Worm (Caenorhabditis elegans) whole organism, late embryonic: ENCODE data around the gene ZK105.3.
A peak's percentile ranks its signal among the peaks of the same experiment; 100 is the strongest.

Experiments used
- ceh-45 ChIP-seq: fragments of 200-800 bp; sonication (Bioruptor generic); IDR thresholded peaks from 2 replicates; pipeline ENCODE4 v1.3.6; 2022; ENCODE audit warnings: missing genetic modification reagents, missing genetic modification characterization, missing compliant biosample characterization
- dmd-4 ChIP-seq: sonication (generic microtip); optimal IDR thresholded peaks from 2 replicates; lab custom pipeline; 2016; ENCODE audit warnings: borderline replicate concordance, missing genetic modification characterization, missing compliant biosample characterization
- elt-4 ChIP-seq: sonication (generic microtip); optimal IDR thresholded peaks from 2 replicates; lab custom pipeline; 2016; ENCODE audit warnings: missing genetic modification characterization, missing compliant biosample characterization
- fax-1 ChIP-seq: sonication (generic microtip); optimal IDR thresholded peaks from 2 replicates; lab custom pipeline; 2016; ENCODE audit warnings: missing genotype, missing genetic modification characterization, missing compliant biosample characterization
- fkh-6 ChIP-seq: sonication (generic microtip); optimal IDR thresholded peaks from 2 replicates; lab custom pipeline; 2016; ENCODE audit warnings: missing genetic modification characterization, missing compliant biosample characterization
- lin-11 ChIP-seq: fragments of 200-800 bp; sonication (Bioruptor generic); optimal IDR thresholded peaks from 2 replicates; lab custom pipeline; 2018; ENCODE audit warnings: mild to moderate bottlenecking, missing genetic modification characterization, missing compliant biosample characterization
- madf-2 ChIP-seq: sonication (generic microtip); optimal IDR thresholded peaks from 2 replicates; lab custom pipeline; 2017; ENCODE audit warnings: missing genetic modification characterization, missing compliant biosample characterization
- nhr-11 ChIP-seq: fragments of 150-350 bp; optimal IDR thresholded peaks from 2 replicates; lab custom pipeline; 2014; ENCODE audit warnings: missing biosample characterization, missing genetic modification characterization
- pag-3 ChIP-seq: sonication (generic microtip); optimal IDR thresholded peaks from 2 replicates; lab custom pipeline; 2016; ENCODE audit warnings: missing compliant biosample characterization, missing genetic modification characterization, borderline replicate concordance
- pha-4 ChIP-seq: fragments of 150-350 bp; optimal IDR thresholded peaks from 2 replicates; lab custom pipeline; 2018; ENCODE audit warnings: missing biosample characterization, missing genetic modification reagents, missing genetic modification characterization
- sdc-2 ChIP-seq: sonication (generic microtip); optimal IDR thresholded peaks from 2 replicates; lab custom pipeline; 2016; ENCODE audit warnings: missing genotype, missing genetic modification characterization, missing compliant biosample characterization
- sox-2 ChIP-seq: fragments of 200-800 bp; sonication (Bioruptor generic); IDR thresholded peaks from 2 replicates; pipeline ENCODE4 v1.3.6; 2022; ENCODE audit warnings: missing genetic modification reagents, missing genetic modification characterization, missing compliant biosample characterization
- tbx-2 ChIP-seq: sonication (generic microtip); optimal IDR thresholded peaks from 2 replicates; lab custom pipeline; 2016; ENCODE audit warnings: missing genetic modification characterization, missing compliant biosample characterization
- unc-42 ChIP-seq: sonication (generic microtip); optimal IDR thresholded peaks from 2 replicates; lab custom pipeline; 2016; ENCODE audit warnings: missing genotype, missing genetic modification characterization, missing compliant biosample characterization

ce11 chrV:7745903-7746302, 49.0 kb downstream of the ZK105.3 start:
- TF ChIP-seq elt-4 (tag; lab: Kevin White, UChicago) (no peak), pha-4 (tag; lab: Kevin White, UChicago) (no peak), tbx-2 (tag; lab: Kevin White, UChicago) (peak; percentile 70), lin-11 (tag; lab: Kevin White, UChicago) (no peak), fax-1 (no peak), madf-2 (tag; lab: Kevin White, UChicago) (no peak), sdc-2 (tag; lab: Kevin White, UChicago) (no peak), fkh-6 (tag; lab: Kevin White, UChicago) (peak; percentile 16), ceh-45 (GFP tag; lab: Robert Waterston, UW) (no peak), nhr-11 (no peak), dmd-4 (tag; lab: Kevin White, UChicago) (peak; percentile 30), sox-2 (no peak), pag-3 (no peak), unc-42 (tag; lab: Kevin White, UChicago) (no peak)
